Fruit fly (Drosophila melanogaster) whole organism, embryonic: ENCODE data around the gene CG33640.

ENCODE experiments used
- Asciz ChIP-seq: fragments of 200-800 bp; sonication (Bioruptor generic); optimal IDR thresholded peaks from 2 replicates; lab custom pipeline; 2017; ENCODE audit warnings: missing biosample characterization, mild to moderate bottlenecking, missing genetic modification characterization, missing genetic modification reagents
- CG10209 ChIP-seq: fragments of 200-800 bp; sonication (Bioruptor generic); optimal IDR thresholded peaks from 3 replicates; lab custom pipeline; 2017; ENCODE audit warnings: missing biosample characterization, mild to moderate bottlenecking, missing genetic modification characterization, missing genetic modification reagents
- CG10366 ChIP-seq: fragments of 200-800 bp; sonication (Bioruptor generic); IDR thresholded peaks from 2 replicates; pipeline ENCODE4 v1.3.6; 2022; ENCODE audit warnings: missing biosample characterization, missing genetic modification characterization
- CG11560 ChIP-seq: fragments of 200-800 bp; sonication (Bioruptor generic); IDR thresholded peaks from 3 replicates; pipeline ENCODE4 v1.3.6; 2022; ENCODE audit warnings: missing biosample characterization, missing genetic modification characterization
- CG12942 ChIP-seq: fragments of 200-800 bp; sonication (Bioruptor generic); optimal IDR thresholded peaks from 3 replicates; lab custom pipeline; 2016; ENCODE audit warnings: missing biosample characterization, missing genetic modification characterization
- CG14667 ChIP-seq: fragments of 200-800 bp; sonication (Bioruptor generic); IDR thresholded peaks from 2 replicates; pipeline ENCODE4 v1.3.6; 2022; ENCODE audit warnings: missing biosample characterization, missing genetic modification characterization
- CG15269 ChIP-seq: fragments of 200-800 bp; sonication (Bioruptor generic); optimal IDR thresholded peaks from 2 replicates; lab custom pipeline; 2018; ENCODE audit warnings: missing biosample characterization, mild to moderate bottlenecking, missing genetic modification characterization, moderate library complexity
- CG17361 ChIP-seq: fragments of 200-800 bp; sonication (Bioruptor generic); IDR thresholded peaks from 3 replicates; pipeline ENCODE4 v1.3.6; 2022; ENCODE audit warnings: missing biosample characterization, missing genetic modification characterization
- CG1792 ChIP-seq: fragments of 200-800 bp; sonication (Bioruptor generic); optimal IDR thresholded peaks from 2 replicates; lab custom pipeline; 2016; ENCODE audit warnings: missing biosample characterization, missing genetic modification characterization
- CG3407 ChIP-seq: fragments of 200-800 bp; sonication (Bioruptor generic); optimal IDR thresholded peaks from 2 replicates; lab custom pipeline; 2018; ENCODE audit warnings: missing biosample characterization, mild to moderate bottlenecking, missing genetic modification characterization
- CG34376 ChIP-seq: fragments of 200-800 bp; sonication (Bioruptor generic); optimal IDR thresholded peaks from 2 replicates; lab custom pipeline; 2018; ENCODE audit warnings: missing biosample characterization, mild to moderate bottlenecking, missing genetic modification characterization
- CG6813 ChIP-seq: fragments of 200-800 bp; sonication (Bioruptor generic); optimal IDR thresholded peaks from 2 replicates; lab custom pipeline; 2017; ENCODE audit warnings: missing biosample characterization, missing genetic modification characterization, mild to moderate bottlenecking, moderate library complexity, missing genetic modification reagents
- CG7372 ChIP-seq: fragments of 200-800 bp; sonication (Bioruptor generic); IDR thresholded peaks from 2 replicates; pipeline ENCODE4 v1.3.6; 2022; ENCODE audit warnings: missing biosample characterization, missing genetic modification characterization
- CG8281 ChIP-seq: fragments of 200-800 bp; sonication (Bioruptor generic); optimal IDR thresholded peaks from 2 replicates; lab custom pipeline; 2018; ENCODE audit warnings: missing biosample characterization, mild to moderate bottlenecking, missing genetic modification characterization, moderate library complexity
- CG9215 ChIP-seq: fragments of 200-800 bp; sonication (Bioruptor generic); IDR thresholded peaks from 2 replicates; pipeline ENCODE4 v1.3.6; 2022; ENCODE audit warnings: missing biosample characterization, missing genetic modification characterization
- CG9727 ChIP-seq: fragments of 200-800 bp; sonication (Bioruptor generic); optimal IDR thresholded peaks from 3 replicates; lab custom pipeline; 2017; ENCODE audit warnings: missing biosample characterization, mild to moderate bottlenecking, missing genetic modification characterization
- CoRest ChIP-seq: fragments of 200-800 bp; sonication (Bioruptor generic); optimal IDR thresholded peaks from 3 replicates; lab custom pipeline; 2018; ENCODE audit warnings: missing biosample characterization, mild to moderate bottlenecking, missing genetic modification characterization, moderate library complexity
- E2f2 ChIP-seq: fragments of 200-800 bp; sonication (Bioruptor generic); IDR thresholded peaks from 2 replicates; pipeline ENCODE4 v1.3.6; 2022; ENCODE audit warnings: missing biosample characterization, missing genetic modification characterization
- Eip74EF ChIP-seq, 2 experiments: fragments of 200-800 bp in 1 of 2; fragments of >200 bp in 1 of 2; sonication (Bioruptor generic) in 1 of 2; optimal IDR thresholded peaks; 2 replicates each; lab custom pipeline; 2017 to 2019; ENCODE audit warnings: missing biosample characterization in 2 of 2, missing genetic modification characterization in 2 of 2, mild to moderate bottlenecking in 1 of 2, moderate library complexity in 1 of 2
- Fer1 ChIP-seq: fragments of 200-800 bp; sonication (Bioruptor generic); optimal IDR thresholded peaks from 2 replicates; lab custom pipeline; 2017; ENCODE audit warnings: missing biosample characterization, mild to moderate bottlenecking, missing genetic modification characterization
- Jarid2 ChIP-seq: fragments of 200-800 bp; sonication (Bioruptor generic); optimal IDR thresholded peaks from 3 replicates; lab custom pipeline; 2017; ENCODE audit warnings: mild to moderate bottlenecking, missing biosample characterization, missing genetic modification reagents, missing genetic modification characterization
- MBD-R2 ChIP-seq: fragments of 200-800 bp; sonication (Bioruptor generic); IDR thresholded peaks from 2 replicates; pipeline ENCODE4 v1.3.6; 2022; ENCODE audit warnings: missing biosample characterization, missing genetic modification characterization
- Nf-YA ChIP-seq: fragments of 200-800 bp; sonication (Bioruptor generic); IDR thresholded peaks from 2 replicates; pipeline ENCODE4 v1.3.6; 2022; ENCODE audit warnings: missing biosample characterization, missing genetic modification characterization
- Nf-YC ChIP-seq: fragments of 200-800 bp; optimal IDR thresholded peaks from 3 replicates; lab custom pipeline; 2019; ENCODE audit warnings: missing biosample characterization, mild to moderate bottlenecking, missing genetic modification characterization, moderate library complexity
- Oaz ChIP-seq: fragments of 200-800 bp; sonication (Bioruptor generic); IDR thresholded peaks from 2 replicates; pipeline ENCODE4 v1.3.6; 2022; ENCODE audit warnings: missing biosample characterization, missing genetic modification characterization
- Stat92E ChIP-seq, 3 experiments: fragments of >200 bp in 2 of 3; fragments of 200-800 bp in 1 of 3; sonication (Bioruptor generic) in 1 of 3; optimal IDR thresholded peaks; 2 replicates each; lab custom pipeline; 2017 to 2019; ENCODE audit warnings: missing biosample characterization in 3 of 3, missing genetic modification characterization in 3 of 3, mild to moderate bottlenecking in 1 of 3, moderate library complexity in 1 of 3
- Trl ChIP-seq, 3 experiments: fragments of >200 bp in 2 of 3; fragments of 200-800 bp in 1 of 3; sonication (Bioruptor generic) in 1 of 3; optimal IDR thresholded peaks; 2 replicates in 1 of 3; 3 replicates in 2 of 3; lab custom pipeline; 2016 to 2017; ENCODE audit warnings: missing biosample characterization in 1 of 3, missing genetic modification characterization in 1 of 3
- ash1 ChIP-seq: fragments of 200-800 bp; sonication (Bioruptor generic); optimal IDR thresholded peaks from 2 replicates; lab custom pipeline; 2018; ENCODE audit warnings: missing biosample characterization, mild to moderate bottlenecking, missing genetic modification characterization
- az2 ChIP-seq: fragments of 200-800 bp; sonication (Bioruptor generic); optimal IDR thresholded peaks from 3 replicates; lab custom pipeline; 2016; ENCODE audit warnings: missing biosample characterization, missing genetic modification characterization
- bigmax ChIP-seq: fragments of 200-800 bp; sonication (Bioruptor generic); optimal IDR thresholded peaks from 2 replicates; lab custom pipeline; 2018; ENCODE audit warnings: missing biosample characterization, mild to moderate bottlenecking, missing genetic modification characterization
- caup ChIP-seq: fragments of 200-800 bp; sonication (Bioruptor generic); optimal IDR thresholded peaks from 3 replicates; lab custom pipeline; 2017; ENCODE audit warnings: missing biosample characterization, mild to moderate bottlenecking, missing genetic modification characterization, moderate library complexity; ENCODE audit not compliant: severe bottlenecking
- danr ChIP-seq: fragments of 200-800 bp; sonication (Bioruptor generic); IDR thresholded peaks from 2 replicates; pipeline ENCODE4 v1.3.6; 2022; ENCODE audit warnings: missing biosample characterization, missing genetic modification characterization
- esg ChIP-seq: fragments of 200-800 bp; sonication (Bioruptor generic); conservative IDR thresholded peaks from 2 replicates; pipeline ENCODE4 v1.3.6; 2022; ENCODE audit warnings: missing biosample characterization, missing genetic modification characterization
- exex ChIP-seq: fragments of 200-800 bp; sonication (Bioruptor generic); optimal IDR thresholded peaks from 4 replicates; lab custom pipeline; 2018; ENCODE audit warnings: missing biosample characterization, mild to moderate bottlenecking, missing genetic modification characterization, moderate library complexity
- gcm ChIP-seq: fragments of 200-800 bp; sonication (Bioruptor generic); optimal IDR thresholded peaks from 2 replicates; lab custom pipeline; 2019; ENCODE audit warnings: missing biosample characterization, mild to moderate bottlenecking, missing genetic modification characterization, moderate library complexity
- gem ChIP-seq: fragments of 200-800 bp; sonication (Bioruptor generic); optimal IDR thresholded peaks from 2 replicates; lab custom pipeline; 2019; ENCODE audit warnings: missing biosample characterization, mild to moderate bottlenecking, missing genetic modification characterization, moderate library complexity
- gfzf ChIP-seq: fragments of 200-800 bp; sonication (Bioruptor generic); optimal IDR thresholded peaks from 2 replicates; lab custom pipeline; 2016; ENCODE audit warnings: missing biosample characterization, mild to moderate bottlenecking, missing genetic modification characterization, moderate library complexity
- jing ChIP-seq: fragments of 200-800 bp; sonication (Bioruptor generic); optimal IDR thresholded peaks from 2 replicates; lab custom pipeline; 2018; ENCODE audit warnings: missing biosample characterization, mild to moderate bottlenecking, missing genetic modification characterization
- knrl ChIP-seq: fragments of 200-800 bp; sonication (Bioruptor generic); IDR thresholded peaks from 3 replicates; pipeline ENCODE4 v1.3.6; 2022; ENCODE audit warnings: missing biosample characterization, missing genetic modification characterization; ENCODE audit not compliant: partially characterized antibody
- phol ChIP-seq: fragments of 200-800 bp; sonication (Bioruptor generic); optimal IDR thresholded peaks from 3 replicates; lab custom pipeline; 2018; ENCODE audit warnings: missing biosample characterization, mild to moderate bottlenecking, missing genetic modification characterization, moderate library complexity
- pzg ChIP-seq: fragments of 200-800 bp; sonication (Bioruptor generic); optimal IDR thresholded peaks from 3 replicates; lab custom pipeline; 2018; ENCODE audit warnings: missing biosample characterization, mild to moderate bottlenecking, missing genetic modification characterization, moderate library complexity
- repo ChIP-seq: fragments of 200-800 bp; sonication (Bioruptor generic); optimal IDR thresholded peaks from 2 replicates; lab custom pipeline; 2016; ENCODE audit warnings: missing biosample characterization, missing genetic modification characterization
- slp2 ChIP-seq: fragments of 200-800 bp; sonication (Bioruptor generic); optimal IDR thresholded peaks from 2 replicates; lab custom pipeline; 2016; ENCODE audit warnings: missing biosample characterization, missing genetic modification characterization
- sqz ChIP-seq: fragments of 200-800 bp; sonication (Bioruptor generic); optimal IDR thresholded peaks from 3 replicates; lab custom pipeline; 2018; ENCODE audit warnings: missing biosample characterization, mild to moderate bottlenecking, missing genetic modification characterization
- toy ChIP-seq: fragments of 200-800 bp; sonication (Bioruptor generic); IDR thresholded peaks from 2 replicates; pipeline ENCODE4 v1.3.6; 2022; ENCODE audit warnings: missing biosample characterization, missing genetic modification characterization
- vfl ChIP-seq: fragments of 200-800 bp; sonication (Bioruptor generic); optimal IDR thresholded peaks from 2 replicates; lab custom pipeline; 2016; ENCODE audit warnings: missing biosample characterization, missing genetic modification characterization
- yki ChIP-seq: fragments of >200 bp; optimal IDR thresholded peaks from 3 replicates; lab custom pipeline; 2018
- zfh1 ChIP-seq: fragments of 200-800 bp; sonication (Bioruptor generic); IDR thresholded peaks from 3 replicates; pipeline ENCODE4 v1.3.6; 2022; ENCODE audit warnings: missing biosample characterization, missing genetic modification characterization

The CG33640 gene

DNA sequence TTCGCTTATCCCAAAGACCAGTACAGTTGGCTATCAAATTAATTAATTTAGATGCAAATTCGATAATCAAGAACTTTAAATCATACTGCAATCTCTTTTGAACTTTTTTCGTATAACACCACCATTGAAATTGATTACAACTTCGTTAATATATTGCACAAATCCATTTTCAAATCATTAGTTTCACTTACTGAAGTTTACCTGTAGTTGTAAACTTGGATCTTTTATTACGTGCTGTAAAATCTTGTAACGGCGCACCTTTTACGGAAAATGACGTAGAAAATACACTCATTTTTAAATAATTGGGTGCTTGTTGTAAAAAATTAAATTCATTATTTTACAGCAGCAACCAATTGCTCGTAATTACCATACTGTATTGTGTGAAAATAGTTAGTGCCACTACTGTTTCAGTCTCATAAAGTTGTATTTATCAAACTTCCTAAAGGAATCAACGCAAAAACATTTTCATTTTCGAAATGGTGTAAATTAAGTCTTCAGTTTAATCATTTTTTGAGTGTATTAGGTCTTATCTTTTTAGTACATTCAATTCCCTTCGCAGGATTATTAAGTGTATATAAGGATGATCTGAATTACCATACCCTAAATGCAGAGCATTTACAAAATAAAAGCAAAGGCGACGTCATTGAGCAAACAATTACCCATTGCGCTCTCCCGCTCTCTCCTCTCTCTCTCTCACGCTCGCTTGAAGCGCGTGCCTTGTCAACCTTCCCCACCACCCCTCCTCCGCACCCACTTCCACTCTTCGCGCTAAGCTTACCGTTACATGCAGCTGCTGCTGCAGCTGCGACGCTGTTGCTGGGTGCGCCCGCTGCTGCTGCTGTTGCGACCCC lies 15.2 kb upstream of the CG33640 start:
- peak; percentile 63 for TF ChIP-seq gem (tag; lab: Kevin White, UChicago)
- no peak for TF ChIP-seq gcm
- no peak for TF ChIP-seq Eip74EF (GFP tag; optimal IDR thresholded peaks at IDR 0.05; lab: Kevin White, UChicago)
- TF ChIP-seq CG3407 (GFP tag; lab: Kevin White, UChicago), result no peak
- TF ChIP-seq ash1 (GFP tag; lab: Kevin White, UChicago), result no peak
- no peak for TF ChIP-seq CG1792 (GFP tag; lab: Kevin White, UChicago)
- no peak for TF ChIP-seq Nf-YC (tag; lab: Kevin White, UChicago)
- no peak for TF ChIP-seq Stat92E (GFP tag; optimal IDR thresholded peaks at IDR 0.05; lab: Kevin White, UChicago)
- no peak for TF ChIP-seq toy (GFP tag; lab: Robert Waterston, UW)
- TF ChIP-seq Asciz (GFP tag; lab: Kevin White, UChicago), result no peak
- TF ChIP-seq CG10209 (GFP tag; lab: Kevin White, UChicago), result no peak
- TF ChIP-seq bigmax (GFP tag; lab: Kevin White, UChicago), result no peak
- peak; percentile 56 for TF ChIP-seq CG9727 (GFP tag; lab: Kevin White, UChicago)
- no peak for TF ChIP-seq knrl (GFP tag; lab: Robert Waterston, UW)
- TF ChIP-seq sqz (GFP tag; lab: Kevin White, UChicago), result no peak
- TF ChIP-seq esg (GFP tag; lab: Robert Waterston, UW), result peak; percentile 23; the same call in 1 of the 2 replicates
- no peak for TF ChIP-seq CG34376
- TF ChIP-seq Fer1, result no peak
- TF ChIP-seq Nf-YA (GFP tag; lab: Robert Waterston, UW), result no peak
- peak; percentile 87 for TF ChIP-seq yki (lab: Kevin White, UChicago)
- no peak for TF ChIP-seq vfl (GFP tag; lab: Kevin White, UChicago)
- TF ChIP-seq jing (GFP tag; lab: Kevin White, UChicago), result no peak
- TF ChIP-seq Jarid2 (GFP tag; lab: Kevin White, UChicago), result no peak
- TF ChIP-seq CoRest (tag; lab: Kevin White, UChicago), result peak; percentile 43
- TF ChIP-seq az2 (GFP tag; lab: Kevin White, UChicago), result no peak
- no peak for TF ChIP-seq exex
- TF ChIP-seq caup (GFP tag; lab: Kevin White, UChicago), result no peak
- TF ChIP-seq repo (GFP tag; lab: Kevin White, UChicago), result no peak
- peak; percentile 43 to 95 for TF ChIP-seq Trl (optimal IDR thresholded peaks at IDR 0.05; lab: Kevin White, UChicago)
- no peak for TF ChIP-seq Trl (GFP tag; optimal IDR thresholded peaks at IDR 0.05; lab: Kevin White, UChicago)
- TF ChIP-seq CG14667, result no peak
- no peak for TF ChIP-seq pzg
- no peak for TF ChIP-seq CG11560 (tag; lab: Robert Waterston, UW)
- peak; percentile 61; the same call in 2 of the 3 replicates for TF ChIP-seq CG17361 (GFP tag; lab: Robert Waterston, UW)
- TF ChIP-seq CG6813 (GFP tag; lab: Kevin White, UChicago), result no peak
- no peak for TF ChIP-seq CG7372 (GFP tag; lab: Robert Waterston, UW)
- TF ChIP-seq CG15269 (tag; lab: Kevin White, UChicago), result peak; percentile 60
- TF ChIP-seq CG9215 (GFP tag; lab: Robert Waterston, UW), result no peak
- peak; percentile 27 for TF ChIP-seq phol
- no peak for TF ChIP-seq Oaz (GFP tag; lab: Robert Waterston, UW)
- no peak for TF ChIP-seq danr (GFP tag; lab: Robert Waterston, UW)
- TF ChIP-seq zfh1 (GFP tag; lab: Robert Waterston, UW), result no peak
- peak; percentile 46 for TF ChIP-seq CG10366
- no peak for TF ChIP-seq gfzf (GFP tag; lab: Kevin White, UChicago)
- TF ChIP-seq MBD-R2 (GFP tag; lab: Robert Waterston, UW), result no peak; the same call in 1 of the 2 replicates
- no peak for TF ChIP-seq slp2 (GFP tag; lab: Kevin White, UChicago)
- no peak for TF ChIP-seq CG8281 (tag; lab: Kevin White, UChicago)
- peak; percentile 5 for TF ChIP-seq CG12942 (GFP tag; lab: Kevin White, UChicago)
- no peak for TF ChIP-seq E2f2 (GFP tag; lab: Robert Waterston, UW)
